Worm (Caenorhabditis elegans): ENCODE data around the gene D1079.1.

DNA sequence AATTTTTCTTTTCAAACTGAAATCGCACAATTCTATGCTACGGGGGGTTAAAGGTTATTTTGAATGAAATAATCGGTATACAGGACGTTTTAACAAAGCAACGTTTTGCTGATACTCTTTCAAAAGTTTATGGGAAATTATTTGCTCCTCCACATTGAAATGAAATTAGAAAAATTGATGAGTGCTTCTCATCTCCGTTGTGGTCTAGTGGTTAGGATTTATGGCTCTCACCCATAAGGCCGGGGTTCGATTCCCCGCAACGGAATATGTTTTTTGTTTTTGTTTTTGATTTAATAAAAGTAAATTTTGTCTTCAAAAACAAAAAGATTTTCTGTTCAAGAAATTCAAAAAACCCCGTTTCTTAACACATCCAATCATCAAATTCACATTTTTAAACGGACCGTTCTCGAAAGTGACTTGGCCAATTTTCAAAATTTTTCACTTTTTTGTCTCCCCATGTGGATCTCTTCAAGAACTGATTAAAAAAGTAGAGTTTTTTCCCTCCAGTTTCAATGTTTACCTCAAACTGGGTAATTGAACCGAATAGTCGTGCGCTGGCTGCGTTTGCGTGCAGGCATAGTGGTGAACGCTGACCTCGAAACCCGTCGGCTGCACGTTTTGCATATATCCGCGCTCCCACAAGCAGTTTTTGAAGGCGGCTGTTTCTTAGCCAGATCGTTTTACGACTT is 6.8 kb downstream of the D1079.1 start:
- TF ChIP-seq saeg-2 (GFP tag; IDR thresholded peaks at IDR 0.05) (no peak), gei-8 (GFP tag; optimal IDR thresholded peaks at IDR 0.05) (no peak), lin-13 (GFP tag; optimal IDR thresholded peaks at IDR 0.05) (no peak), ceh-20 (GFP tag; IDR thresholded peaks at IDR 0.05) (no peak), skn-1 (tag; optimal IDR thresholded peaks at IDR 0.05) (no peak), hmg-1.1 (GFP tag; IDR thresholded peaks at IDR 0.05) (no peak), lin-38 (GFP tag; IDR thresholded peaks at IDR 0.05) (no peak), dve-1 (tag; optimal IDR thresholded peaks at IDR 0.05; ENCODE audit: insufficient read depth) (no peak), nhr-11 (tag; optimal IDR thresholded peaks at IDR 0.05) (no peak), nhr-237 (tag; optimal IDR thresholded peaks at IDR 0.05) (no peak), ceh-82 (tag; optimal IDR thresholded peaks at IDR 0.05) (no peak), fkh-10 (GFP tag; optimal IDR thresholded peaks at IDR 0.05) (no peak)
